Worm (Caenorhabditis elegans) whole organism, young adult: Measurements from ENCODE around the gene inx-9.

Source experiments
- B0035.1 ChIP-seq: sonication (generic microtip); optimal IDR thresholded peaks from 2 replicates; lab custom pipeline; 2016; ENCODE audit warnings: missing genetic modification characterization, mild to moderate bottlenecking, missing compliant biosample characterization, missing genotype, missing genetic modification reagents
- B0261.1 ChIP-seq: sonication (generic microtip); optimal IDR thresholded peaks from 2 replicates; lab custom pipeline; 2016; ENCODE audit warnings: mild to moderate bottlenecking, missing genetic modification characterization, moderate library complexity, missing compliant biosample characterization
- F10E7.11 ChIP-seq: sonication (generic microtip); optimal IDR thresholded peaks from 2 replicates; lab custom pipeline; 2017; ENCODE audit warnings: mild to moderate bottlenecking, missing genetic modification characterization, moderate library complexity, missing compliant biosample characterization
- F22D6.2 ChIP-seq: sonication (generic microtip); optimal IDR thresholded peaks from 2 replicates; lab custom pipeline; 2016; ENCODE audit warnings: mild to moderate bottlenecking, missing genetic modification characterization, missing compliant biosample characterization
- F23B12.7 ChIP-seq: sonication (generic microtip); optimal IDR thresholded peaks from 2 replicates; lab custom pipeline; 2017; ENCODE audit warnings: missing genetic modification characterization, mild to moderate bottlenecking, missing compliant biosample characterization, antibody characterized with exemption, moderate library complexity; ENCODE audit not compliant: insufficient read depth
- F33H1.4 ChIP-seq: fragments of 200-800 bp; sonication (Bioruptor generic); IDR thresholded peaks from 2 replicates; pipeline ENCODE4 v1.3.6; 2022; ENCODE audit warnings: missing genetic modification reagents, missing genetic modification characterization, missing compliant biosample characterization
- F57C9.4 ChIP-seq: sonication (generic microtip); optimal IDR thresholded peaks from 2 replicates; lab custom pipeline; 2017; ENCODE audit warnings: mild to moderate bottlenecking, missing genetic modification characterization, missing compliant biosample characterization
- T26A5.8 ChIP-seq: sonication (generic microtip); optimal IDR thresholded peaks from 2 replicates; lab custom pipeline; 2016; ENCODE audit warnings: missing genetic modification characterization, missing compliant biosample characterization
- Y67H2A.10 ChIP-seq: fragments of 200-800 bp; sonication (Bioruptor generic); conservative IDR thresholded peaks from 2 replicates; pipeline ENCODE4 v1.3.6; 2022; ENCODE audit warnings: missing genetic modification reagents, missing genetic modification characterization, missing compliant biosample characterization
- ama-1 ChIP-seq, 3 experiments: fragments of 150-350 bp in 1 of 3; sonication (generic microtip) in 2 of 3; optimal IDR thresholded peaks; 2 replicates each; lab custom pipeline; 2014 to 2018; ENCODE audit warnings: missing biosample characterization in 2 of 3, missing genetic modification characterization in 2 of 3, missing genetic modification reagents in 2 of 3
- aptf-2 ChIP-seq: fragments of 200-800 bp; sonication (Bioruptor generic); conservative IDR thresholded peaks from 2 replicates; pipeline ENCODE4 v1.3.6; 2022; ENCODE audit warnings: missing genetic modification reagents, missing genetic modification characterization, missing compliant biosample characterization
- attf-3 ChIP-seq: fragments of 200-800 bp; sonication (Bioruptor generic); conservative IDR thresholded peaks from 2 replicates; pipeline ENCODE4 v1.3.6; 2022; ENCODE audit warnings: missing genetic modification reagents, missing genetic modification characterization, missing compliant biosample characterization
- bed-2 ChIP-seq: fragments of 200-800 bp; sonication (Bioruptor generic); IDR thresholded peaks from 2 replicates; pipeline ENCODE4 v1.3.6; 2022; ENCODE audit warnings: missing genetic modification reagents, missing genetic modification characterization, missing compliant biosample characterization
- ccch-3 ChIP-seq: fragments of 200-800 bp; sonication (Bioruptor generic); optimal IDR thresholded peaks from 2 replicates; lab custom pipeline; 2018; ENCODE audit warnings: mild to moderate bottlenecking, missing genetic modification characterization, missing compliant biosample characterization
- cebp-2 ChIP-seq: fragments of 200-800 bp; sonication (Bioruptor generic); IDR thresholded peaks from 2 replicates; pipeline ENCODE4 v1.3.6; 2022; ENCODE audit warnings: missing genetic modification characterization, missing compliant biosample characterization
- ceh-100 ChIP-seq: fragments of 200-800 bp; sonication (Bioruptor generic); IDR thresholded peaks from 2 replicates; pipeline ENCODE4 v1.3.6; 2022; ENCODE audit warnings: missing genetic modification reagents, missing genetic modification characterization, missing compliant biosample characterization
- dox-1 ChIP-seq: fragments of 200-800 bp; sonication (Bioruptor generic); IDR thresholded peaks from 2 replicates; pipeline ENCODE4 v1.3.6; 2022; ENCODE audit warnings: missing genetic modification reagents, missing genetic modification characterization, missing compliant biosample characterization
- egrh-3 ChIP-seq: fragments of 200-800 bp; sonication (Bioruptor generic); IDR thresholded peaks from 2 replicates; pipeline ENCODE4 v1.3.6; 2022; ENCODE audit warnings: missing genetic modification reagents, missing genetic modification characterization, missing compliant biosample characterization
- ekl-4 ChIP-seq: fragments of 200-800 bp; sonication (Bioruptor generic); IDR thresholded peaks from 2 replicates; pipeline ENCODE4 v1.3.6; 2022; ENCODE audit warnings: missing genetic modification reagents, missing genetic modification characterization, missing compliant biosample characterization
- fkh-3 ChIP-seq: sonication (generic microtip); optimal IDR thresholded peaks from 2 replicates; lab custom pipeline; 2016; ENCODE audit warnings: mild to moderate bottlenecking, missing genetic modification characterization, missing compliant biosample characterization
- lag-1 ChIP-seq: fragments of 200-800 bp; sonication (Bioruptor generic); IDR thresholded peaks from 2 replicates; pipeline ENCODE4 v1.3.6; 2022; ENCODE audit warnings: missing genetic modification reagents, missing genetic modification characterization, missing compliant biosample characterization
- lin-35 ChIP-seq, 3 experiments: fragments of 150-350 bp in 2 of 3; sonication (generic microtip) in 1 of 3; optimal IDR thresholded peaks; 2 replicates each; lab custom pipeline; 2014 to 2018; ENCODE audit warnings: missing biosample characterization in 3 of 3, missing genetic modification characterization in 3 of 3, missing genetic modification reagents in 3 of 3
- lin-40 ChIP-seq: sonication (generic microtip); optimal IDR thresholded peaks from 2 replicates; lab custom pipeline; 2016; ENCODE audit warnings: missing genetic modification characterization, mild to moderate bottlenecking, missing compliant biosample characterization, missing genotype, missing genetic modification reagents
- lir-1 ChIP-seq: fragments of 200-800 bp; sonication (Bioruptor generic); conservative IDR thresholded peaks from 2 replicates; pipeline ENCODE4 v1.3.6; 2022; ENCODE audit warnings: missing genetic modification reagents, missing genetic modification characterization, missing compliant biosample characterization
- lsy-27 ChIP-seq: sonication (generic microtip); optimal IDR thresholded peaks from 2 replicates; lab custom pipeline; 2017; ENCODE audit warnings: missing genetic modification characterization, mild to moderate bottlenecking, missing compliant biosample characterization, antibody characterized with exemption, missing genotype, borderline replicate concordance; ENCODE audit not compliant: insufficient read depth
- madf-3 ChIP-seq: fragments of 200-800 bp; sonication (Bioruptor generic); IDR thresholded peaks from 2 replicates; pipeline ENCODE4 v1.3.6; 2022; ENCODE audit warnings: missing genetic modification reagents, missing genetic modification characterization, missing compliant biosample characterization
- mel-28 ChIP-seq: sonication (generic microtip); optimal IDR thresholded peaks from 2 replicates; lab custom pipeline; 2016; ENCODE audit warnings: borderline replicate concordance, mild to moderate bottlenecking, missing genetic modification characterization, missing compliant biosample characterization
- mes-4 ChIP-seq: sonication (generic microtip); optimal IDR thresholded peaks from 2 replicates; lab custom pipeline; 2016; ENCODE audit warnings: missing genotype, missing genetic modification characterization, missing compliant biosample characterization
- nfyb-1 ChIP-seq: fragments of 200-800 bp; sonication (Bioruptor generic); IDR thresholded peaks from 2 replicates; pipeline ENCODE4 v1.3.6; 2022; ENCODE audit warnings: missing genetic modification reagents, missing genetic modification characterization, missing compliant biosample characterization
- nhr-179 ChIP-seq: sonication (generic microtip); optimal IDR thresholded peaks from 2 replicates; lab custom pipeline; 2016; ENCODE audit warnings: mild to moderate bottlenecking, missing genetic modification characterization, missing compliant biosample characterization
- pha-4 ChIP-seq: fragments of 150-350 bp; sonication (generic microtip); optimal IDR thresholded peaks from 2 replicates; lab custom pipeline; 2014; ENCODE audit warnings: missing biosample characterization, missing genetic modification reagents, missing genetic modification characterization
- snpc-4 ChIP-seq, 5 experiments: fragments of 150-350 bp in 1 of 5; sonication (generic microtip) in 4 of 5; optimal IDR thresholded peaks; 2 replicates each; lab custom pipeline; 2014 to 2018; ENCODE audit warnings: missing genetic modification characterization in 5 of 5, missing biosample characterization in 3 of 5, antibody characterized with exemption in 2 of 5, mild to moderate bottlenecking in 2 of 5, missing compliant biosample characterization in 2 of 5, missing genotype in 2 of 5, moderate library complexity in 2 of 5, missing genetic modification reagents in 1 of 5
- xnd-1 ChIP-seq: sonication (generic microtip); optimal IDR thresholded peaks from 2 replicates; lab custom pipeline; 2016; ENCODE audit warnings: missing genotype, missing genetic modification reagents, missing genetic modification characterization, missing compliant biosample characterization
- ztf-25 ChIP-seq: fragments of 200-800 bp; sonication (Bioruptor generic); IDR thresholded peaks from 2 replicates; pipeline ENCODE4 v1.3.6; 2022; ENCODE audit warnings: missing genetic modification reagents, missing genetic modification characterization, missing compliant biosample characterization
- ztf-28 ChIP-seq: fragments of 200-800 bp; sonication (Bioruptor generic); IDR thresholded peaks from 2 replicates; pipeline ENCODE4 v1.3.6; 2022; ENCODE audit warnings: missing genetic modification reagents, missing genetic modification characterization, missing compliant biosample characterization

Gene inx-9

ce11 chrIV:11649031-11649430 is 27.1 kb upstream of the inx-9 start, which contains the start of gene ZK809.8:
Gene ZK809.8, minus strand, starts transcription at chrIV:11649064.
- TF ChIP-seq lir-1 (GFP tag; lab: Robert Waterston, UW) (no peak), ceh-100 (no peak), bed-2 (GFP tag; lab: Robert Waterston, UW) (no peak), B0261.1 (tag; lab: Kevin White, UChicago) (no peak), mes-4 (tag; lab: Kevin White, UChicago) (no peak), lin-40 (tag; lab: Kevin White, UChicago) (no peak), F33H1.4 (GFP tag; lab: Robert Waterston, UW) (no peak), F23B12.7 (no peak), attf-3 (GFP tag; lab: Robert Waterston, UW) (no peak), dox-1 (no peak)

DNA sequence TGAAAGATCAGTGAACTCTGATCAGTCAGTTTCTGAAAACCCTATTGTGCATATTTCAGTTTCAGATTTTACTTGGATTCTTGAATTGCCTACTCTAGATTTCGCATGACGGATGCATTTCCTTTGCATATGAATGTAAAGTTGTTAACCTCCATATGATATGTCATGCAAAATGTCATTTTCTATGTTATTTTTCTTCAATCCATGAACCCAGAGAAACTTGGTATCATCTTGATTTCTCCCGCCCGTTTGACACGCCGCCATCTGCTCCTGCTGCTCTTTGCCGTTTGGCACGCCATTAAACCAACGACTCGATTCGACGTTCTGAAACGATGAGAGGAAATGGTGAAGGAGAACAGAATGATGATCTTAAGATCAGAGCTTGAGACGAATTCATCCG is 25.8 kb upstream of the inx-9 start:
- TF ChIP-seq nfyb-1 (GFP tag; lab: Robert Waterston, UW) (0 out of 2 replicates have a peak, but pooled peaks have one; percentile 15), ztf-25 (GFP tag; lab: Robert Waterston, UW) (no peak)

ce11 chrIV:11651965-11652453 is 24.1 kb upstream of the inx-9 start, which contains the start of the genes acl-3 and ndub-6:
Gene acl-3, minus strand, starts transcription at chrIV:11652023.
Gene ndub-6, plus strand, starts transcription at chrIV:11652403.
- no peak for TF ChIP-seq lag-1 (GFP tag; lab: Robert Waterston, UW)
- no peak for TF ChIP-seq mel-28 (tag; lab: Kevin White, UChicago)
- no peak for TF ChIP-seq egrh-3
- TF ChIP-seq ceh-100, result no peak
- TF ChIP-seq F22D6.2, result no peak
- TF ChIP-seq lin-35 (GFP tag; optimal IDR thresholded peaks at IDR 0.05; lab: Kevin White, UChicago), result no peak

DNA sequence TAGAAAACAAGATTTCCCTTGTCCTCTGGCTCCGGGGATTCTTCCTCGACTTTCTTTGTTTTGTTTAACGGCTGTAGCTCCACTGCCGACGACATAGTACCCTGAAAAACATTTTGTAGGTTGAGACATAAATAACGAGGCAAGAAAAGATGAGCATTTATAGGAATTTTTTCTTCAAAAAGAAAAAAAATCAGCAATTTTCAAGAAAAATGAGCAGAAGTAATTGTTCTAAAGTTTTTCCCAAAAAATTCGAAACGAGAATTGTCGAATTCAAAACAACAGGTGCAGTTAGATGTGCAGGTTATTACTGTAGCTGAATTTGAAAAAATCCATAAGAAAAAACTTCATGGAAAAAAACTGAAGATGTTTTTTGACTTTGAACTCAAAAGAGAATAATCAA is 20.8 kb upstream of the inx-9 start, which contains the start of gene ent-1:
TSS of gene ent-1 (minus strand) at position 101 of the 400 bp plus-strand sequence.
- TF ChIP-seq snpc-4 (GFP tag; optimal IDR thresholded peaks at IDR 0.05; lab: Kevin White, UChicago), result no peak
- no peak for TF ChIP-seq snpc-4 (tag; optimal IDR thresholded peaks at IDR 0.05; lab: Kevin White, UChicago)
- TF ChIP-seq F10E7.11, result no peak
- no peak for TF ChIP-seq F22D6.2
- TF ChIP-seq T26A5.8 (tag; lab: Kevin White, UChicago), result no peak
- no peak for TF ChIP-seq madf-3 (GFP tag; lab: Robert Waterston, UW)
- TF ChIP-seq B0035.1 (tag; lab: Kevin White, UChicago), result no peak
- TF ChIP-seq xnd-1 (tag; lab: Kevin White, UChicago), result no peak
- TF ChIP-seq lag-1 (GFP tag; lab: Robert Waterston, UW), result no peak
- no peak for TF ChIP-seq F57C9.4

DNA sequence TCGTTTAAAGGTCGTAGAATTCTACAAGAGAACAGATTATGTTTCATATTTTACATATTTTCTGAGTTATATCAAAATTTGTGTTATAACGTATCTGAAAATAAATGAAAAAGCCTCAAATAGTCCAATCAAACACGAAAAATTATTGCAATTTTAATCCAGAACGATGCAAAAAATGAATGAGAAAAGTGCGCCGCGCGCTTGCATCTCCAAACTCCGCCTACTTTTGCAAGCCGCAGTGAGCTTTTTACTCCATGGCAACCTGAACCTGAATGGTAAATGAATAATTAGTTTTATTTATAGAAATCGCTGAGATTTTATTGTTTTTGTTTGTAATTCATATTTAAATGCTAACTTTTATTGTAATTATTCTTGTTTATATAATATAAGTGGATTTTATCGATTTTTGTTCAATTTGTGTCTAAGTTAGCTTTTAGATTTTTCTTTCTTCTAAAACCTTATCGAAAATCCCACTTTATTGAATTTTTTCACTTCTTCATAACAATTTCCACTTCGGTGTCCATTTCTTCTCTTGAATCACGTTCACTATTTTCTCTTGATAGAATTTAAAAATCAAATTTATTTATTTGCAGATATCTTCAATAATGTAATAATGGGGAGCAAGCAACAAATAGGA is 19.9 kb upstream of the inx-9 start, which contains the start of gene ZK809.5:
TSS of gene ZK809.5 (plus strand) at position 587 of the 637 bp plus-strand sequence.
- TF ChIP-seq pha-4 (tag; lab: Kevin White, UChicago) (no peak), ztf-28 (no peak), lsy-27 (tag; lab: Kevin White, UChicago) (no peak), aptf-2 (GFP tag; lab: Robert Waterston, UW) (no peak), cebp-2 (no peak), Y67H2A.10 (no peak), nhr-179 (no peak), ccch-3 (GFP tag; lab: Kevin White, UChicago) (no peak), ekl-4 (GFP tag; lab: Robert Waterston, UW) (no peak), ama-1 (optimal IDR thresholded peaks at IDR 0.05; lab: Kevin White, UChicago) (no peak), ama-1 (GFP tag; optimal IDR thresholded peaks at IDR 0.05; lab: Kevin White, UChicago) (no peak), fkh-3 (tag; lab: Kevin White, UChicago) (no peak)
- TF ChIP-seq, all 124 proteins: peak for 0
